Worm (Caenorhabditis elegans): ENCODE data around the gene pcdr-1.

DNA sequence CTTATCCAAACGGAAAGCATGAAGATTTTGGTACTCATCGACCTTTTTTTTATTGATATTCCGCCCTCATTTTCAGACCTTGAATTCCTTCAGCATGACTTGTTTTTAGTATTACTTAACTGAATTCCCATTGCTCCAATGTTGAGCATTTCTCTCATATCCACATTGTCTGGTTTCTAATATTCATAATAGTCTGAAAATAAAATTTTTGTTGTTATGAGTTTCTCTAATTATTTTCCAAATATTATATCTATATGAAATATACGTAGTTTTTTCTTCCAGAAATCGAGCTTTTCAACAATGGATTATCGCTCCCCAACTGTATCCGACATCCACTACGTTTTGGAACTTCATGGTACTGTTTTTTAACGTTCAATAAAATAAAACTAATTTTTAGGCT, 23.9 kb upstream of the pcdr-1 start, which contains the start of gene H08J19.1:
- no peak for TF ChIP-seq him-1 (tag; optimal IDR thresholded peaks at IDR 0.05)
- no peak for TF ChIP-seq dao-5 (tag; optimal IDR thresholded peaks at IDR 0.05)
